Worm (Caenorhabditis elegans) whole organism, late embryonic: ENCODE measurements around the gene paml-1.

Source experiments
- C08G9.2 ChIP-seq: sonication (generic microtip); optimal IDR thresholded peaks from 2 replicates; lab custom pipeline; 2016; ENCODE audit warnings: mild to moderate bottlenecking, missing genetic modification characterization, moderate library complexity, missing compliant biosample characterization
- ahr-1 ChIP-seq: sonication (generic microtip); optimal IDR thresholded peaks from 2 replicates; lab custom pipeline; 2016; ENCODE audit warnings: missing genetic modification characterization, missing compliant biosample characterization
- dve-1 ChIP-seq: sonication (generic microtip); optimal IDR thresholded peaks from 2 replicates; lab custom pipeline; 2017; ENCODE audit warnings: antibody characterized with exemption, mild to moderate bottlenecking, missing genetic modification characterization, missing compliant biosample characterization
- lin-11 ChIP-seq: fragments of 200-800 bp; sonication (Bioruptor generic); optimal IDR thresholded peaks from 2 replicates; lab custom pipeline; 2018; ENCODE audit warnings: mild to moderate bottlenecking, missing genetic modification characterization, missing compliant biosample characterization
- ttx-3 ChIP-seq: sonication (generic microtip); optimal IDR thresholded peaks from 2 replicates; lab custom pipeline; 2016; ENCODE audit warnings: missing genetic modification reagents, missing genetic modification characterization, missing compliant biosample characterization
- ztf-16 ChIP-seq: sonication (generic microtip); optimal IDR thresholded peaks from 2 replicates; lab custom pipeline; 2017; ENCODE audit warnings: missing genetic modification characterization, missing compliant biosample characterization

- TF ChIP-seq ahr-1 (tag; lab: Kevin White, UChicago) (no peak), C08G9.2 (tag; lab: Kevin White, UChicago) (no peak), ztf-16 (tag; lab: Kevin White, UChicago) (no peak), lin-11 (tag; lab: Kevin White, UChicago) (no peak), dve-1 (tag; lab: Kevin White, UChicago) (no peak), ttx-3 (tag; lab: Kevin White, UChicago) (no peak)
These were observed 27.4 kb upstream of the paml-1 start for ce11 chrIII:10261256-10261655.
